Fruit fly (Drosophila melanogaster): ENCODE data around the gene hzg.
A peak's percentile ranks its signal among the peaks of the same experiment; 100 is the strongest.

The hzg gene

dm6 chr3L:16046387-16047066 is 42.0 kb upstream of the hzg start (continued):
- TF ChIP-seq CrebB (tag; optimal IDR thresholded peaks at IDR 0.05) (peak; percentile 33), pum (GFP tag; optimal IDR thresholded peaks at IDR 0.05) (no peak), seq (GFP tag; IDR thresholded peaks at IDR 0.05) (no peak), CG1603 (tag; optimal IDR thresholded peaks at IDR 0.05) (peak; percentile 19), CG17912 (GFP tag; optimal IDR thresholded peaks at IDR 0.05) (no peak), CG1529 (GFP tag; optimal IDR thresholded peaks at IDR 0.05) (no peak), CG9727 (GFP tag; optimal IDR thresholded peaks at IDR 0.05) (no peak), Adf1 (GFP tag; IDR thresholded peaks at IDR 0.05) (no peak), CG11504 (tag; optimal IDR thresholded peaks at IDR 0.05) (peak; percentile 7), B-H2 (GFP tag; optimal IDR thresholded peaks at IDR 0.05) (peak; percentile 76), chif (GFP tag; optimal IDR thresholded peaks at IDR 0.05) (no peak), CG10979 (tag; optimal IDR thresholded peaks at IDR 0.05) (no peak), gcm2 (GFP tag; optimal IDR thresholded peaks at IDR 0.05) (no peak), CG10654 (GFP tag; optimal IDR thresholded peaks at IDR 0.05) (no peak), NfI (GFP tag; optimal IDR thresholded peaks at IDR 0.05) (peak; percentile 17), wdn (GFP tag; IDR thresholded peaks at IDR 0.05) (no peak), CG2199 (GFP tag; IDR thresholded peaks at IDR 0.05) (peak; percentile 89), CG10565 (GFP tag; optimal IDR thresholded peaks at IDR 0.05) (no peak), klu (GFP tag; IDR thresholded peaks at IDR 0.05) (no peak), ERR (GFP tag; optimal IDR thresholded peaks at IDR 0.05) (no peak), az2 (GFP tag; optimal IDR thresholded peaks at IDR 0.05) (no peak), pan (optimal IDR thresholded peaks at IDR 0.05) (no peak), pan (GFP tag; optimal IDR thresholded peaks at IDR 0.05 in 1 of 2, IDR thresholded peaks at IDR 0.05 in 1 of 2) (no peak), CG4328 (GFP tag; optimal IDR thresholded peaks at IDR 0.05) (peak; percentile 8), CG2116 (GFP tag; optimal IDR thresholded peaks at IDR 0.05) (no peak), CG16813 (GFP tag; IDR thresholded peaks at IDR 0.05; ENCODE audit: partially characterized antibody) (no peak), ken (GFP tag; IDR thresholded peaks at IDR 0.05) (no peak), CG13624 (GFP tag; optimal IDR thresholded peaks at IDR 0.05) (no peak), gt (GFP tag; IDR thresholded peaks at IDR 0.05) (no peak), peb (GFP tag; IDR thresholded peaks at IDR 0.05) (no peak), H15 (GFP tag; IDR thresholded peaks at IDR 0.05) (no peak), Elba2 (GFP tag; optimal IDR thresholded peaks at IDR 0.05) (no peak), slou (GFP tag; optimal IDR thresholded peaks at IDR 0.05) (no peak), CG3847 (GFP tag; IDR thresholded peaks at IDR 0.05) (no peak), cad (GFP tag; optimal IDR thresholded peaks at IDR 0.05) (no peak), trem (tag; optimal IDR thresholded peaks at IDR 0.05) (no peak), CG8944 (GFP tag; optimal IDR thresholded peaks at IDR 0.05) (no peak), HHEX (GFP tag; optimal IDR thresholded peaks at IDR 0.05) (peak; percentile 7), Usf (GFP tag; optimal IDR thresholded peaks at IDR 0.05) (no peak), Spps (tag; optimal IDR thresholded peaks at IDR 0.05) (no peak), ac (GFP tag; optimal IDR thresholded peaks at IDR 0.05) (no peak), sob (GFP tag; IDR thresholded peaks at IDR 0.05) (peak; percentile 67; the same call in 1 of the 2 replicates), CG17361 (GFP tag; IDR thresholded peaks at IDR 0.05) (peak; percentile 0; the same call in 1 of the 3 replicates), fd3F (GFP tag; optimal IDR thresholded peaks at IDR 0.05) (no peak), CG43689 (GFP tag; IDR thresholded peaks at IDR 0.05) (no peak), tll (GFP tag; optimal IDR thresholded peaks at IDR 0.05) (no peak), oc (tag; optimal IDR thresholded peaks at IDR 0.05) (peak; percentile 81), CG12236 (GFP tag; optimal IDR thresholded peaks at IDR 0.05) (no peak), danr (GFP tag; IDR thresholded peaks at IDR 0.05) (no peak), hbn (GFP tag; IDR thresholded peaks at IDR 0.05; ENCODE audit: partially characterized antibody) (no peak), ATbp (GFP tag; optimal IDR thresholded peaks at IDR 0.05) (no peak)
